Fruit fly (Drosophila melanogaster): ENCODE measurements around the gene JMJD6.

JMJD6 gene

dm6 chr3R:22362218-22362907 is at the start of gene JMJD6, which contains the start of the genes CG7071 and Muted:
TSS of gene JMJD6 (minus strand) at chr3R:22362371.
TSS of gene CG7071 (plus strand) at chr3R:22362620.
TSS of gene Muted (plus strand) at chr3R:22362620.
- TF ChIP-seq Mrtf (GFP tag; IDR thresholded peaks at IDR 0.05) (peak; percentile 82), Hr78 (GFP tag; optimal IDR thresholded peaks at IDR 0.05) (peak in 1 of 2 experiments; percentile 52), en (GFP tag; optimal IDR thresholded peaks at IDR 0.05) (peak; percentile 73), Sry-β (GFP tag; optimal IDR thresholded peaks at IDR 0.05) (peak; percentile 56), Chrac-16 (GFP tag; optimal IDR thresholded peaks at IDR 0.05) (peak; percentile 92), CG12219 (GFP tag; optimal IDR thresholded peaks at IDR 0.05) (peak; percentile 71), CG8388 (GFP tag; optimal IDR thresholded peaks at IDR 0.05) (peak; percentile 87), yki (optimal IDR thresholded peaks at IDR 0.05) (no peak), CG33213 (GFP tag; optimal IDR thresholded peaks at IDR 0.05) (peak; percentile 81), CG7987 (GFP tag; optimal IDR thresholded peaks at IDR 0.05) (peak; percentile 86), CG15696 (tag; optimal IDR thresholded peaks at IDR 0.05) (peak; percentile 95), CG9817 (tag; optimal IDR thresholded peaks at IDR 0.05) (peak; percentile 95), hkb (optimal IDR thresholded peaks at IDR 0.05) (peak; percentile 58), hkb (GFP tag; IDR thresholded peaks at IDR 0.05) (peak; percentile 90), ci (GFP tag; IDR thresholded peaks at IDR 0.05) (peak; percentile 95), CG7271 (tag; optimal IDR thresholded peaks at IDR 0.05) (peak; percentile 69), Antp (GFP tag; optimal IDR thresholded peaks at IDR 0.05) (peak; percentile 73), her (GFP tag; optimal IDR thresholded peaks at IDR 0.05) (peak; percentile 30), CG3838 (GFP tag; optimal IDR thresholded peaks at IDR 0.05) (peak; percentile 86), Dfd (GFP tag; optimal IDR thresholded peaks at IDR 0.05) (no peak), Doc2 (GFP tag; IDR thresholded peaks at IDR 0.05) (peak; percentile 18; the same call in 1 of the 2 replicates), ind (GFP tag; optimal IDR thresholded peaks at IDR 0.05) (peak; percentile 93), toy (GFP tag; IDR thresholded peaks at IDR 0.05) (peak; percentile 42; the same call in 1 of the 2 replicates), nerfin-2 (GFP tag; IDR thresholded peaks at IDR 0.05; ENCODE audit: partially characterized antibody) (peak; percentile 53; the same call in 1 of the 2 replicates), CG34422 (GFP tag; IDR thresholded peaks at IDR 0.05) (peak; percentile 93), grn (GFP tag; optimal IDR thresholded peaks at IDR 0.05) (peak; percentile 98), Hr3 (GFP tag; optimal IDR thresholded peaks at IDR 0.05) (peak; percentile 92), ham (GFP tag; IDR thresholded peaks at IDR 0.05) (peak; percentile 59; the same call in 1 of the 2 replicates), CG17359 (tag; optimal IDR thresholded peaks at IDR 0.05) (peak; percentile 90), sens (GFP tag) (peak; percentile 97), pzg (GFP tag; optimal IDR thresholded peaks at IDR 0.05) (peak; percentile 79), CG2202 (tag; optimal IDR thresholded peaks at IDR 0.05) (peak; percentile 84), twi (tag; optimal IDR thresholded peaks at IDR 0.05) (peak; percentile 77), fd64A (GFP tag; optimal IDR thresholded peaks at IDR 0.05) (peak; percentile 26), Atf-2 (GFP tag; optimal IDR thresholded peaks at IDR 0.05) (peak; percentile 87), Doc3 (GFP tag; IDR thresholded peaks at IDR 0.05; ENCODE audit: partially characterized antibody) (peak; percentile 89), CG13894 (tag; optimal IDR thresholded peaks at IDR 0.05) (peak; percentile 94), CG10147 (GFP tag; optimal IDR thresholded peaks at IDR 0.05) (peak; percentile 91), crp (GFP tag; optimal IDR thresholded peaks at IDR 0.05) (peak; percentile 50 to 86), CG15073 (GFP tag; optimal IDR thresholded peaks at IDR 0.05) (no peak), cas (GFP tag; IDR thresholded peaks at IDR 0.05) (peak; percentile 87), D (optimal IDR thresholded peaks at IDR 0.05) (peak; percentile 23), D (GFP tag; optimal IDR thresholded peaks at IDR 0.05) (peak; percentile 70), Neu2 (GFP tag; optimal IDR thresholded peaks at IDR 0.05; ENCODE audit: borderline replicate concordance) (no peak), CG12071 (GFP tag; optimal IDR thresholded peaks at IDR 0.05) (peak; percentile 67), CG12299 (tag; optimal IDR thresholded peaks at IDR 0.05) (peak; percentile 91), ERR (GFP tag; optimal IDR thresholded peaks at IDR 0.05) (peak; percentile 76), CG17802 (tag; optimal IDR thresholded peaks at IDR 0.05) (peak; percentile 76), mld (GFP tag; IDR thresholded peaks at IDR 0.05; ENCODE audit: partially characterized antibody) (no peak), CG32767 (GFP tag; IDR thresholded peaks at IDR 0.05) (peak; percentile 83; the same call in 1 of the 2 replicates)

Measured in whole organism, embryonic.